Fruit fly (Drosophila melanogaster) whole organism, adult: ENCODE measurements around the gene betaTub65B.

Experiments used
- CG11617 ChIP-seq: fragments of 200-800 bp; sonication (Bioruptor generic); optimal IDR thresholded peaks from 2 replicates; lab custom pipeline; 2017; ENCODE audit warnings: mild to moderate bottlenecking, missing biosample characterization, missing genetic modification reagents, missing genetic modification characterization
- CG12768 ChIP-seq: fragments of 200-800 bp; sonication (Bioruptor generic); optimal IDR thresholded peaks from 2 replicates; lab custom pipeline; 2017; ENCODE audit warnings: missing biosample characterization, missing genetic modification characterization, mild to moderate bottlenecking, moderate library complexity, missing genetic modification reagents
- CG33017 ChIP-seq: fragments of 200-800 bp; sonication (Bioruptor generic); optimal IDR thresholded peaks from 2 replicates; lab custom pipeline; 2018; ENCODE audit warnings: missing biosample characterization, mild to moderate bottlenecking, missing genetic modification characterization, moderate library complexity
- Hr96 ChIP-seq: fragments of 200-800 bp; sonication (Bioruptor generic); optimal IDR thresholded peaks from 2 replicates; lab custom pipeline; 2016; ENCODE audit warnings: missing biosample characterization, missing genetic modification characterization
- Mnt ChIP-seq: fragments of 200-800 bp; sonication (Bioruptor generic); optimal IDR thresholded peaks from 2 replicates; lab custom pipeline; 2016; ENCODE audit warnings: missing biosample characterization, mild to moderate bottlenecking, missing genetic modification characterization
- bab1 ChIP-seq: fragments of 200-800 bp; sonication (Bioruptor generic); optimal IDR thresholded peaks from 3 replicates; lab custom pipeline; 2019; ENCODE audit warnings: missing biosample characterization, mild to moderate bottlenecking, missing genetic modification characterization, moderate library complexity
- cic ChIP-seq: fragments of 200-800 bp; sonication (Bioruptor generic); optimal IDR thresholded peaks from 2 replicates; lab custom pipeline; 2017; ENCODE audit warnings: missing biosample characterization, mild to moderate bottlenecking, missing genetic modification characterization, moderate library complexity
- pad ChIP-seq: fragments of 200-800 bp; sonication (Bioruptor generic); optimal IDR thresholded peaks from 3 replicates; lab custom pipeline; 2017; ENCODE audit warnings: missing biosample characterization, missing genetic modification characterization, mild to moderate bottlenecking, moderate library complexity, missing genetic modification reagents
- tj ChIP-seq: fragments of 200-800 bp; sonication (Bioruptor generic); optimal IDR thresholded peaks from 3 replicates; lab custom pipeline; 2017; ENCODE audit warnings: missing biosample characterization, mild to moderate bottlenecking, missing genetic modification characterization, moderate library complexity

DNA sequence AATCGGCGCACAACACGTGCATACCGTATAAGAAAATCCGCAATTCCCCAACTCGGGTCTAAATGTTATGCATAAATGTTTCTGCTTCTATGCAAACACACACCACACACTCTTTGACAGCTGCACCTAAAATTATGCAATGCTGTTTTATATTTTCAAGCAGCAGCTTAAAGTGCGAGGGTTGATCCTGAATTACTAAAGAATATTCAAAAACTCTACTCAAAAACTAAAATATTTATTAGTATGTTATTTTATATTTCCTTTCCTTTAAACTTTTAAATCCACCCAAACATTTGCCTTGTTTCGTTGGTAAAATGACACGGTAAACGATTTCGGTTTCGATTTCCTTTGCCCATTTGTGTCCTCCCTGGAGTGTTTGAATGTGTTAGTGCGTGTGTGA is 30.5 kb downstream of the betaTub65B start:
- TF ChIP-seq CG11617 (GFP tag; lab: Kevin White, UChicago) (no peak), bab1 (GFP tag; lab: Kevin White, UChicago) (no peak), pad (GFP tag; lab: Kevin White, UChicago) (no peak), Mnt (no peak), CG33017 (tag; lab: Kevin White, UChicago) (no peak), CG12768 (GFP tag; lab: Kevin White, UChicago) (no peak), tj (no peak), cic (GFP tag; lab: Kevin White, UChicago) (no peak), Hr96 (GFP tag; lab: Kevin White, UChicago) (no peak)
